Worm (Caenorhabditis elegans): ENCODE results near the gene cpg-7.

- no peak for TF ChIP-seq jun-1 (tag; optimal IDR thresholded peaks at IDR 0.05)
- TF ChIP-seq lin-39 (tag; optimal IDR thresholded peaks at IDR 0.05) = no peak
- no peak for TF ChIP-seq ama-1 (optimal IDR thresholded peaks at IDR 0.05)
- TF ChIP-seq vab-7 (GFP tag; IDR thresholded peaks at IDR 0.05) = no peak
Observed at ce11 chrII:14138849-14139419, 29.9 kb upstream of the cpg-7 start.

Data from whole organism, L4 larva.